Fruit fly (Drosophila melanogaster): ENCODE results near the gene CG43220.

The CG43220 gene

dm6 chr2L:17471524-17471923 is 14.8 kb upstream of the CG43220 start, which contains the start of gene Sgt (continued):
- no peak for TF ChIP-seq CG13775 (GFP tag; optimal IDR thresholded peaks at IDR 0.05)
- TF ChIP-seq CG13424 (tag; optimal IDR thresholded peaks at IDR 0.05): no peak
- peak; percentile 29 for TF ChIP-seq CG3163 (GFP tag; optimal IDR thresholded peaks at IDR 0.05)
- TF ChIP-seq Mes4 (GFP tag; optimal IDR thresholded peaks at IDR 0.05): no peak
- no peak for TF ChIP-seq CG10274 (GFP tag; optimal IDR thresholded peaks at IDR 0.05)

- TF ChIP-seq cas (GFP tag; IDR thresholded peaks at IDR 0.05) (no peak), CG31441 (GFP tag; IDR thresholded peaks at IDR 0.05) (peak; percentile 47; the same call in 1 of the 2 replicates), odd (GFP tag; optimal IDR thresholded peaks at IDR 0.05) (peak; percentile 31), Trl (optimal IDR thresholded peaks at IDR 0.05) (peak in 1 of 2 experiments; percentile 17), Trl (GFP tag; optimal IDR thresholded peaks at IDR 0.05) (no peak), Opbp (GFP tag; IDR thresholded peaks at IDR 0.05; ENCODE audit: partially characterized antibody) (peak; percentile 49; the same call in 1 of the 3 replicates), Doc3 (GFP tag; IDR thresholded peaks at IDR 0.05; ENCODE audit: partially characterized antibody) (peak; percentile 60; the same call in 2 of the 3 replicates), YL-1 (GFP tag; optimal IDR thresholded peaks at IDR 0.05) (peak; percentile 76), E2f2 (GFP tag; IDR thresholded peaks at IDR 0.05) (peak; percentile 41; the same call in 1 of the 2 replicates), CG2875 (GFP tag; optimal IDR thresholded peaks at IDR 0.05) (no peak), org-1 (GFP tag; optimal IDR thresholded peaks at IDR 0.05) (no peak), lola (GFP tag; optimal IDR thresholded peaks at IDR 0.05) (no peak), otp (GFP tag; IDR thresholded peaks at IDR 0.05) (no peak), fru (optimal IDR thresholded peaks at IDR 0.05) (no peak), CG17802 (tag; optimal IDR thresholded peaks at IDR 0.05) (peak; percentile 46), CG3995 (GFP tag; optimal IDR thresholded peaks at IDR 0.05) (peak; percentile 7), CG4707 (GFP tag; optimal IDR thresholded peaks at IDR 0.05) (no peak), trh (GFP tag; optimal IDR thresholded peaks at IDR 0.05) (no peak), Bgb (GFP tag; IDR thresholded peaks at IDR 0.05; ENCODE audit: partially characterized antibody) (peak; percentile 56), CG2678 (tag; optimal IDR thresholded peaks at IDR 0.05) (peak; percentile 29), Side (GFP tag; optimal IDR thresholded peaks at IDR 0.05) (no peak), pzg (GFP tag; optimal IDR thresholded peaks at IDR 0.05) (peak; percentile 88), nerfin-1 (tag; optimal IDR thresholded peaks at IDR 0.05) (peak; percentile 99), Taf1 (GFP tag; IDR thresholded peaks at IDR 0.05) (no peak), Hr3 (GFP tag; optimal IDR thresholded peaks at IDR 0.05) (peak; percentile 2), CG5245 (GFP tag; optimal IDR thresholded peaks at IDR 0.05) (no peak), CG10147 (GFP tag; optimal IDR thresholded peaks at IDR 0.05) (no peak), Nf-YA (GFP tag; IDR thresholded peaks at IDR 0.05) (no peak), sim (GFP tag; IDR thresholded peaks at IDR 0.05) (no peak), ase (GFP tag; IDR thresholded peaks at IDR 0.05) (no peak), CG3407 (GFP tag; optimal IDR thresholded peaks at IDR 0.05) (no peak), BEAF-32 (GFP tag; optimal IDR thresholded peaks at IDR 0.05) (peak; percentile 72), Sin3A (optimal IDR thresholded peaks at IDR 0.05) (peak; percentile 9), wek (GFP tag; optimal IDR thresholded peaks at IDR 0.05) (peak; percentile 37), slou (GFP tag; optimal IDR thresholded peaks at IDR 0.05) (no peak), Rx (GFP tag; IDR thresholded peaks at IDR 0.05) (no peak), crp (GFP tag; optimal IDR thresholded peaks at IDR 0.05) (peak in 1 of 2 experiments; percentile 13), Med (GFP tag) (peak; percentile 76), Atf6 (GFP tag; IDR thresholded peaks at IDR 0.05) (peak; percentile 17; the same call in 1 of the 2 replicates), CG4282 (GFP tag; optimal IDR thresholded peaks at IDR 0.05) (no peak), CG11723 (GFP tag; optimal IDR thresholded peaks at IDR 0.05) (no peak), stwl (tag; optimal IDR thresholded peaks at IDR 0.05) (peak; percentile 79)
These were observed 13.5 kb upstream of the CG43220 start, which contains the start of gene BicD for dm6 chr2L:17472582-17473524. Gene BicD, minus strand, starts transcription at chr2L:17473215.
